Fruit fly (Drosophila melanogaster): ENCODE results near the gene CG15260.

Gene CG15260

DNA sequence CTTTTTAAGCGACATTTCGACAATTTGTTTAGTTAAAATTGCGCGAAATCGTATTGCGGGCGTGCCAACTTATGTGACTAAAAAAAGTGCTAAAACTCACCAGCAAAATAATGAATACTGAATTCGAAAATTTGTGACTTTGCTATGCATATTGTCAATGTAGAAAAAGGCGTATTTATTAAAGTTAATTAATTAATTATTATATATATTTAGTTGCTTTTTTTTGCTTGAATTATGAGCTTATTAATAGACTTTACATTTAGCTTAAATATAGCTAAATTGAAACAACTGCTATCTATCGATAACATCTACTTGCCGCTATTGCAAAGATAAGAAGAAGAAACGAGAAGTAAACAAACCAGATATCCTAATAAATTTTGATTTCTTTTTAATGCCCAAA is 35.8 kb downstream of the CG15260 start, which contains the start of the genes PolD3 and Uxt (continued):
- TF ChIP-seq CG12391 (tag; optimal IDR thresholded peaks at IDR 0.05) = peak; percentile 7
- TF ChIP-seq CG12659 (GFP tag; optimal IDR thresholded peaks at IDR 0.05) = peak; percentile 32
- no peak for TF ChIP-seq CG6254 (GFP tag; optimal IDR thresholded peaks at IDR 0.05)
- peak; percentile 94 for TF ChIP-seq CG17385 (GFP tag; optimal IDR thresholded peaks at IDR 0.05)
- peak; percentile 98 for TF ChIP-seq trem (tag; optimal IDR thresholded peaks at IDR 0.05)
- TF ChIP-seq CG8944 (GFP tag; optimal IDR thresholded peaks at IDR 0.05) = no peak
- TF ChIP-seq Hmr (GFP tag; optimal IDR thresholded peaks at IDR 0.05) = no peak
- TF ChIP-seq lilli (GFP tag; optimal IDR thresholded peaks at IDR 0.05) = no peak
- 0 out of 3 replicates have a peak, but pooled peaks have one; percentile 33 for TF ChIP-seq CG17361 (GFP tag; IDR thresholded peaks at IDR 0.05)
- no peak for TF ChIP-seq CG13296 (GFP tag; optimal IDR thresholded peaks at IDR 0.05)
- peak; percentile 7 for TF ChIP-seq Nf-YC (tag; optimal IDR thresholded peaks at IDR 0.05)
- TF ChIP-seq CG3847 (GFP tag; IDR thresholded peaks at IDR 0.05) = peak; percentile 27; the same call in 1 of the 2 replicates
- peak; percentile 90 for TF ChIP-seq Sry-β (GFP tag; optimal IDR thresholded peaks at IDR 0.05)

DNA sequence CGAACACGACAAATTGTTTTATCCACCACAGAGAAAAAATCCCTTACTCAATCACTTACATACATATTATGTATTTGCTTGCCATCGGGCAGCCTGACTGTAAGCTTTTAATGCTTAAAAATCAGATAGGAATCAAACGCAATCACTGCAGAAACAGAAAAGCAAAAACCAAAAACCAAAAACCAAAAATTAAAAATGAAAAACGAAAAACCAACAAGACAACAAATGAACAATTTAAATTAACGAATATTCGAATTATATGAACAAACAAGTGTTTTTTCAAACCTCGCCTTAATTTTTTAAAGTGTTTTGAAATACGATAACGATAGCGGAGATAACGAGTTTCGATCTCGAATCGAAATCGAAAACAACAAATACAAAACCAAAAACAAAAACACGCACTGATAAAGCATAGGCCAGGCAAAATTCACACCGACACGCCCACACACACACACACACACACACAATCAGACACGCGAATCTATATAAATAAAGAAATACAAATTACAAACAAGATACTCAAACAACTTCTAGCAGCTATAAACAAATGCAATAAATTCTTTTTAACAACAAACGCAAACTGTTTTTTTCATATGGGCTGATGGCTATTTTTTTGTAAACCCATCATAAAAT is 37.7 kb downstream of the CG15260 start:
- TF ChIP-seq Max (GFP tag; optimal IDR thresholded peaks at IDR 0.05) (no peak), Hr51 (GFP tag; optimal IDR thresholded peaks at IDR 0.05) (no peak), CG4282 (GFP tag; optimal IDR thresholded peaks at IDR 0.05) (peak; percentile 29), CG33557 (GFP tag; optimal IDR thresholded peaks at IDR 0.05) (no peak), Nf-YB (GFP tag; optimal IDR thresholded peaks at IDR 0.05) (no peak), Hr3 (GFP tag; optimal IDR thresholded peaks at IDR 0.05) (peak; percentile 29), Fer1 (GFP tag; optimal IDR thresholded peaks at IDR 0.05) (peak; percentile 41), dm (GFP tag; optimal IDR thresholded peaks at IDR 0.05) (no peak), CG4854 (GFP tag; optimal IDR thresholded peaks at IDR 0.05) (no peak), CG2202 (tag; optimal IDR thresholded peaks at IDR 0.05) (no peak), CG12104 (GFP tag; optimal IDR thresholded peaks at IDR 0.05) (peak; percentile 10), slp2 (GFP tag; optimal IDR thresholded peaks at IDR 0.05) (peak; percentile 29), CG9727 (GFP tag; optimal IDR thresholded peaks at IDR 0.05) (peak; percentile 54), bsh (GFP tag; optimal IDR thresholded peaks at IDR 0.05) (peak in 1 of 2 experiments; percentile 59), Blimp-1 (GFP tag; optimal IDR thresholded peaks at IDR 0.05) (peak; percentile 53), Fer2 (tag; optimal IDR thresholded peaks at IDR 0.05) (no peak), jing (GFP tag; optimal IDR thresholded peaks at IDR 0.05) (no peak), CG17612 (GFP tag; IDR thresholded peaks at IDR 0.05) (no peak), knrl (GFP tag; IDR thresholded peaks at IDR 0.05; ENCODE audit: partially characterized antibody) (no peak), mirr (GFP tag; optimal IDR thresholded peaks at IDR 0.05) (peak; percentile 34), emc (GFP tag; optimal IDR thresholded peaks at IDR 0.05) (no peak), odd (GFP tag; optimal IDR thresholded peaks at IDR 0.05) (no peak), fd102C (GFP tag; optimal IDR thresholded peaks at IDR 0.05) (no peak), CG11504 (tag; optimal IDR thresholded peaks at IDR 0.05) (no peak), CG8290 (GFP tag; optimal IDR thresholded peaks at IDR 0.05) (no peak), CG8290 (tag; optimal IDR thresholded peaks at IDR 0.05) (no peak), pho (GFP tag; optimal IDR thresholded peaks at IDR 0.05) (peak; percentile 17), peb (GFP tag; IDR thresholded peaks at IDR 0.05) (no peak), CG12659 (GFP tag; optimal IDR thresholded peaks at IDR 0.05) (peak; percentile 45), CG17829 (tag; optimal IDR thresholded peaks at IDR 0.05) (peak; percentile 53), HLH54F (GFP tag; optimal IDR thresholded peaks at IDR 0.05) (no peak), CG31365 (tag; optimal IDR thresholded peaks at IDR 0.05) (no peak), onecut (GFP tag; IDR thresholded peaks at IDR 0.05) (no peak), Xrp1 (GFP tag; IDR thresholded peaks at IDR 0.05) (peak; percentile 70), gem (tag; optimal IDR thresholded peaks at IDR 0.05) (peak; percentile 76), CG11560 (tag; IDR thresholded peaks at IDR 0.05) (no peak), CG5180 (GFP tag; optimal IDR thresholded peaks at IDR 0.05) (no peak)

Data from whole organism, embryonic.